Worm (Caenorhabditis elegans) whole organism, L3 larva: Measurements from ENCODE around the gene smu-2.

Experiments used
- aly-2 ChIP-seq: fragments of 150-350 bp; optimal IDR thresholded peaks from 2 replicates; lab custom pipeline; 2014; ENCODE audit warnings: missing biosample characterization, missing genetic modification characterization
- egl-27 ChIP-seq: sonication (generic microtip); optimal IDR thresholded peaks from 4 replicates; lab custom pipeline; 2017; ENCODE audit warnings: missing biosample characterization, missing genetic modification reagents, missing genetic modification characterization
- nhr-12 ChIP-seq: fragments of 150-350 bp; optimal IDR thresholded peaks from 2 replicates; lab custom pipeline; 2014; ENCODE audit warnings: missing biosample characterization, missing genetic modification characterization
- unc-62 ChIP-seq: fragments of 150-350 bp; sonication (generic microtip); optimal IDR thresholded peaks from 4 replicates; lab custom pipeline; 2014; ENCODE audit warnings: missing biosample characterization, missing genetic modification reagents, missing genetic modification characterization
- zag-1 ChIP-seq: fragments of 150-350 bp; optimal IDR thresholded peaks from 2 replicates; lab custom pipeline; 2014; ENCODE audit warnings: missing biosample characterization, missing genetic modification characterization

ce11 chrII:3528256-3528655 lies 46.0 kb downstream of the smu-2 start, which contains the start of gene ncs-6:
- TF ChIP-seq aly-2 (tag; lab: Kevin White, UChicago) (no peak), unc-62 (GFP tag; lab: Kevin White, UChicago) (no peak), zag-1 (tag; lab: Kevin White, UChicago) (no peak), nhr-12 (tag; lab: Kevin White, UChicago) (no peak), egl-27 (tag; lab: Kevin White, UChicago) (no peak)
